Worm (Caenorhabditis elegans): Measurements from ENCODE around the gene pgp-10.

- TF ChIP-seq aly-1 (tag; optimal IDR thresholded peaks at IDR 0.05) (no peak), ets-7 (tag; optimal IDR thresholded peaks at IDR 0.05) (no peak), hmg-4 (GFP tag; optimal IDR thresholded peaks at IDR 0.05) (no peak), hnd-1 (tag; optimal IDR thresholded peaks at IDR 0.05) (no peak), ama-1 (optimal IDR thresholded peaks at IDR 0.05) (no peak), sea-1 (GFP tag; conservative IDR thresholded peaks at IDR 0.05) (no peak), tbx-37 (GFP tag; conservative IDR thresholded peaks at IDR 0.05) (no peak), tbx-11 (GFP tag; IDR thresholded peaks at IDR 0.05) (no peak), hmbx-1 (tag; optimal IDR thresholded peaks at IDR 0.05) (no peak)
Observed at ce11 chrX:7211405-7211804, 52.6 kb downstream of the pgp-10 start, which contains the start of gene spp-22.

Data from whole organism, early embryonic.